Worm (Caenorhabditis elegans) whole organism, mixed stage, embryonic: ENCODE results near the gene cbn-1.

ENCODE experiments used
- M03D4.4 ChIP-seq: sonication (generic microtip); optimal IDR thresholded peaks from 2 replicates; lab custom pipeline; 2017; ENCODE audit warnings: mild to moderate bottlenecking, missing genetic modification characterization, missing compliant biosample characterization
- bed-3 ChIP-seq: fragments of 200-800 bp; sonication (Bioruptor generic); optimal IDR thresholded peaks from 3 replicates; lab custom pipeline; 2018; ENCODE audit warnings: mild to moderate bottlenecking, missing genetic modification characterization, moderate library complexity, missing compliant biosample characterization
- blmp-1 ChIP-seq: fragments of 150-350 bp; optimal IDR thresholded peaks from 2 replicates; lab custom pipeline; 2014; ENCODE audit warnings: missing biosample characterization, missing genetic modification characterization
- ceh-39 ChIP-seq: fragments of 150-350 bp; optimal IDR thresholded peaks from 2 replicates; lab custom pipeline; 2014; ENCODE audit warnings: missing biosample characterization, missing genetic modification characterization
- ceh-43 ChIP-seq: fragments of 200-800 bp; sonication (Bioruptor generic); optimal IDR thresholded peaks from 2 replicates; lab custom pipeline; 2018; ENCODE audit warnings: mild to moderate bottlenecking, missing genetic modification characterization, moderate library complexity, missing compliant biosample characterization
- ces-1 ChIP-seq: fragments of 150-350 bp; optimal IDR thresholded peaks from 2 replicates; lab custom pipeline; 2014; ENCODE audit warnings: missing biosample characterization, missing genetic modification reagents, missing genetic modification characterization
- drap-1 ChIP-seq: fragments of 200-800 bp; sonication (Bioruptor generic); optimal IDR thresholded peaks from 3 replicates; lab custom pipeline; 2018; ENCODE audit warnings: mild to moderate bottlenecking, missing genetic modification characterization, missing compliant biosample characterization
- elt-1 ChIP-seq: sonication (generic microtip); optimal IDR thresholded peaks from 2 replicates; lab custom pipeline; 2017; ENCODE audit warnings: missing genetic modification characterization, mild to moderate bottlenecking, missing compliant biosample characterization, antibody characterized with exemption, moderate library complexity, borderline replicate concordance; ENCODE audit not compliant: insufficient read depth
- flh-1 ChIP-seq: fragments of 200-800 bp; sonication (Bioruptor generic); optimal IDR thresholded peaks from 2 replicates; lab custom pipeline; 2018; ENCODE audit warnings: mild to moderate bottlenecking, missing genetic modification characterization, moderate library complexity, missing compliant biosample characterization
- ham-2 ChIP-seq: fragments of 200-800 bp; sonication (Bioruptor generic); optimal IDR thresholded peaks from 2 replicates; lab custom pipeline; 2018; ENCODE audit warnings: mild to moderate bottlenecking, missing genetic modification characterization, missing compliant biosample characterization
- hlh-1 ChIP-seq: fragments of 150-350 bp; optimal IDR thresholded peaks from 2 replicates; lab custom pipeline; 2014; ENCODE audit warnings: missing biosample characterization, missing genetic modification reagents, missing genetic modification characterization
- lin-13 ChIP-seq: fragments of 150-350 bp; optimal IDR thresholded peaks from 2 replicates; lab custom pipeline; 2014; ENCODE audit warnings: missing biosample characterization, missing genetic modification characterization
- lin-32 ChIP-seq: fragments of 200-800 bp; sonication (Bioruptor generic); optimal IDR thresholded peaks from 2 replicates; lab custom pipeline; 2018; ENCODE audit warnings: mild to moderate bottlenecking, missing genetic modification characterization, missing compliant biosample characterization
- lsy-2 ChIP-seq: fragments of 150-350 bp; optimal IDR thresholded peaks from 2 replicates; lab custom pipeline; 2014; ENCODE audit warnings: missing biosample characterization, missing genetic modification characterization
- mep-1 ChIP-seq: fragments of 150-350 bp; optimal IDR thresholded peaks from 2 replicates; lab custom pipeline; 2017; ENCODE audit warnings: missing biosample characterization, missing genetic modification reagents, missing genetic modification characterization, inconsistent platforms
- mls-2 ChIP-seq: sonication (generic microtip); optimal IDR thresholded peaks from 2 replicates; lab custom pipeline; 2016; ENCODE audit warnings: mild to moderate bottlenecking, missing genetic modification characterization, moderate library complexity, missing compliant biosample characterization
- nhr-12 ChIP-seq: fragments of 150-350 bp; optimal IDR thresholded peaks from 2 replicates; lab custom pipeline; 2014; ENCODE audit warnings: missing biosample characterization, missing genetic modification characterization
- nhr-2 ChIP-seq: fragments of 150-350 bp; optimal IDR thresholded peaks from 2 replicates; lab custom pipeline; 2014; ENCODE audit warnings: missing biosample characterization, missing genetic modification characterization
- nhr-237 ChIP-seq: fragments of 150-350 bp; optimal IDR thresholded peaks from 2 replicates; lab custom pipeline; 2014; ENCODE audit warnings: missing biosample characterization, missing genetic modification characterization
- nhr-76 ChIP-seq: sonication (generic microtip); optimal IDR thresholded peaks from 2 replicates; lab custom pipeline; 2017; ENCODE audit warnings: missing biosample characterization, missing genetic modification characterization
- pha-4 ChIP-seq: fragments of 150-350 bp; optimal IDR thresholded peaks from 2 replicates; lab custom pipeline; 2018; ENCODE audit warnings: missing biosample characterization, missing genetic modification reagents, missing genetic modification characterization
- sem-2 ChIP-seq: fragments of 200-800 bp; sonication (Bioruptor generic); optimal IDR thresholded peaks from 2 replicates; lab custom pipeline; 2018; ENCODE audit warnings: mild to moderate bottlenecking, missing genetic modification characterization, missing compliant biosample characterization
- snpc-4 ChIP-seq: fragments of 150-350 bp; optimal IDR thresholded peaks from 2 replicates; lab custom pipeline; 2014; ENCODE audit warnings: missing biosample characterization, missing genetic modification characterization
- sptf-1 ChIP-seq: sonication (generic microtip); optimal IDR thresholded peaks from 2 replicates; lab custom pipeline; 2017; ENCODE audit warnings: mild to moderate bottlenecking, missing genetic modification characterization, moderate library complexity, missing compliant biosample characterization
- tbx-8 ChIP-seq: fragments of 200-800 bp; sonication (Bioruptor generic); optimal IDR thresholded peaks from 2 replicates; lab custom pipeline; 2018; ENCODE audit warnings: mild to moderate bottlenecking, missing genetic modification characterization, moderate library complexity, missing compliant biosample characterization
- unc-120 ChIP-seq: sonication (generic microtip); optimal IDR thresholded peaks from 2 replicates; lab custom pipeline; 2017; ENCODE audit warnings: missing genetic modification characterization, missing compliant biosample characterization; ENCODE audit not compliant: poor library complexity, severe bottlenecking
- unc-39 ChIP-seq: fragments of 150-350 bp; optimal IDR thresholded peaks from 2 replicates; lab custom pipeline; 2014; ENCODE audit warnings: missing biosample characterization, missing genetic modification characterization
- unc-62 ChIP-seq: fragments of 150-350 bp; optimal IDR thresholded peaks from 2 replicates; lab custom pipeline; 2014; ENCODE audit warnings: missing biosample characterization, missing genetic modification reagents, missing genetic modification characterization
- zip-8 ChIP-seq: fragments of 150-350 bp; optimal IDR thresholded peaks from 2 replicates; lab custom pipeline; 2014; ENCODE audit warnings: missing biosample characterization, missing genetic modification characterization

The cbn-1 gene

DNA sequence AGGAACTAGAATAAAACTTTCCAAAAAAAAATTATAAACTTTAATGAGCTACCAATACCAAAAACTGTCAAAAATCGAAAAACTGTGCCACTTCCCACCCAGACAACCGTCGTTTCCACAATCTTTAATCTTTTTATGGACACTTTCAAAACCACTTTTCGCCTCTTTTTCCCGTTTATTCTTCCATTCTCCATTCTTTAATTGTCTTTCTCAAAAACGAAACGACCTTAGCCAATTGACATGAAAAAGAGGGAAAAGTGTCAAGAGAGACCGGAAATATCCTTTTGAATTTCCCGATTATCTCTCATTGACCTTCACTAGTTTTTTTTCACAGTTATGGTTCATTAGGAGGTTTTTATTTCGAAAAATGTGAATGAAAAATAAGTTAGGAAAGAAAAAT is 39.2 kb upstream of the cbn-1 start:
- no peak for TF ChIP-seq sem-2 (GFP tag; lab: Kevin White, UChicago)
- TF ChIP-seq nhr-2 = no peak
- no peak for TF ChIP-seq mls-2 (tag; lab: Kevin White, UChicago)
- TF ChIP-seq ceh-43 (GFP tag; lab: Kevin White, UChicago) = no peak
- TF ChIP-seq M03D4.4 = no peak
- no peak for TF ChIP-seq unc-39 (tag; lab: Kevin White, UChicago)
- no peak for TF ChIP-seq snpc-4 (tag; lab: Kevin White, UChicago)
- no peak for TF ChIP-seq unc-120 (tag; lab: Kevin White, UChicago)
- no peak for TF ChIP-seq blmp-1 (tag; lab: Kevin White, UChicago)
- no peak for TF ChIP-seq nhr-237 (tag; lab: Kevin White, UChicago)
- no peak for TF ChIP-seq unc-62 (GFP tag; lab: Kevin White, UChicago)
- no peak for TF ChIP-seq flh-1
- TF ChIP-seq bed-3 (GFP tag; lab: Kevin White, UChicago) = no peak
- no peak for TF ChIP-seq lsy-2 (tag; lab: Kevin White, UChicago)
- TF ChIP-seq hlh-1 (tag; lab: Kevin White, UChicago) = no peak
- TF ChIP-seq lin-13 (tag; lab: Kevin White, UChicago) = no peak

DNA sequence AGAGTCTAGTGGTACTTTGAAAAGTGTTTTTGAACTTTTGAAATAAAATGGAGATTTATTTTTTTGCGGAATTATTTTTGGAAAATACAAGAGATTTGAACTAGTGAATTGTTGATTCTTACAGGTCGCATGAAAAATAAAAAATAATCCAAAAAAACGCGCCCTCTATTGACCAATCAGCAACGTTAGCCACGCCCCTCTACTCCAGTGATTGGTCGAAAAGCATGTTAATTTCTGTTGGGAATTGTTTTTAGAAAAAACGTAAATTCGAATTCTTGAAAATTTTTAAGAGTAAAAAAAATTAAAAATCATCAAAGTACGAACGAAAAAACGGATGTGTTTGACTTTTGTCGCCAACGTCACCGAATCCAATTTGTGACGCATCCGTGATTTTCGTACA is 38.1 kb upstream of the cbn-1 start:
- TF ChIP-seq nhr-2 (no peak), ces-1 (GFP tag; lab: Kevin White, UChicago) (no peak), drap-1 (GFP tag; lab: Kevin White, UChicago) (no peak), sem-2 (GFP tag; lab: Kevin White, UChicago) (no peak), lin-32 (GFP tag; lab: Kevin White, UChicago) (no peak), nhr-76 (tag; lab: Kevin White, UChicago) (no peak)

- no peak for TF ChIP-seq drap-1 (GFP tag; lab: Kevin White, UChicago)
- TF ChIP-seq zip-8 (tag; lab: Kevin White, UChicago) = no peak
- TF ChIP-seq ces-1 (GFP tag; lab: Kevin White, UChicago) = no peak
- TF ChIP-seq, all 35 proteins: peak for 0
These were observed 35.1 kb upstream of the cbn-1 start, which contains the start of gene ptr-3 for ce11 chrII:367455-367854. Gene ptr-3 (minus strand): TSS chrII:367555.

DNA sequence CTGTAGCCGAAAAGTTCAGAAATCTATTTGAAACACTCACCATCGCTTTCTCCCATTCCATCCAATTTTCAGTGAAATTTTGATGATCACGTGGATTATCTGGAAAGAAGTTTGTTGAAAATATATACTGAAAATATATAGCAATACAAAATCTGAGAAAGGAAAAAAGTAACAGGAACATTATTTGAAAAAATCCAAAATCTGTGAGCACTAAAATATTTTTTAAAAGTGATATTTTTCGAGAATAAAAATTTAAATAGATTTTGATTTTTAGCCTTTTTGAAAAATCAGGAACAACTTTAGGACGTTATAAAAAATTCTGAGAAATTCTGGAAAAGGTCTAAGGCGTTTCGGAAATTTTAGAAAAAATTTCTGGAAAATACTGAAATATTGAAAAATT is 24.6 kb upstream of the cbn-1 start, which contains the start of gene dmsr-4:
TSS of gene dmsr-4 (minus strand) at position 101 of the 400 bp plus-strand sequence.
- TF ChIP-seq sptf-1 (no peak), nhr-12 (tag; lab: Kevin White, UChicago) (no peak)
- TF ChIP-seq, all 35 proteins: peak for 0

DNA sequence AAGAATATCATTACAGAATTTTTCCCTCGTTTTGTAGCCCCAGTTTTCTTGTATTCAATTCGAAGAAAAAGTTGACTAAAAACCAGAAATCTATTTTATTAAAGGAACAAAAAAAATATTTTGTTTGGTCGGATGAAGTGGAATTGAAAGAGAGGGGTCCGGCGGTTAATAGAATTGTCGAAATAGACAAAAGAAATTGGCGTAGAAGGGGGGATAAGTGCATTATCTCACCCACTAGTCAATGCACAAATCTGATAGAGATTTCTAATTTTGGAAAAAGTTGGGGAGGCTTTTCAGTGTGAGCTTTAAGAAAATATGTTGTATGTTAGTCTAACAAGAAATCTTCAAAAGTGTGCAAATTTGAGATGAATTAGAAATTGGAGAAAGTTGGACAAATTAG is 22.2 kb upstream of the cbn-1 start:
- TF ChIP-seq snpc-4 (tag; lab: Kevin White, UChicago) (no peak), ces-1 (GFP tag; lab: Kevin White, UChicago) (peak; percentile 97), ceh-39 (no peak), bed-3 (GFP tag; lab: Kevin White, UChicago) (no peak)

- TF ChIP-seq lin-13 (tag; lab: Kevin White, UChicago) (no peak), unc-120 (tag; lab: Kevin White, UChicago) (no peak), sptf-1 (no peak), tbx-8 (GFP tag; lab: Kevin White, UChicago) (no peak), nhr-237 (tag; lab: Kevin White, UChicago) (no peak), ham-2 (GFP tag; lab: Kevin White, UChicago) (no peak), mep-1 (no peak), zip-8 (tag; lab: Kevin White, UChicago) (peak; percentile 96)
These were observed 17.4 kb upstream of the cbn-1 start for ce11 chrII:349749-350148.

DNA sequence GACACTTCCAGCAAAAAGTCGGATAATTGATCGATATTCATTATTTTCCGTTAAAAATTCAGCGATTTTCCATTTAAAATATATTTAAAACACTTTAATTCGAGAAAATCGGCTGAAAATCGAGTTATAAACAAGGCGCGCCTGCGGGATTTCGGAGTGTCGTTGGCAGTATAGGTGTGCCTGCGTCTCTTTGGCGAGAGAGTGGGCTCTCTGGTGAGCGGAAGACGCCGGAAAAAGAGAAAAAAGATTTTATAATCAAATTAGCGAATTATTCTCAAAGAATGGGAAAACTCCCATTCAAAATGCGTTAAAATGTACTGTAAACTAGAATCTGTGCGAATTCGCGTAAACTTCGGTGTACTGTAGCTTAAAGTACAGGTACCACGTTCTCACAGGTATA is 15.4 kb upstream of the cbn-1 start, which contains the start of gene D1069.3:
TSS of gene D1069.3 (minus strand) at position 158 of the 400 bp plus-strand sequence.
- TF ChIP-seq elt-1 (tag; lab: Kevin White, UChicago) (no peak), pha-4 (tag; lab: Kevin White, UChicago) (no peak), ces-1 (GFP tag; lab: Kevin White, UChicago) (peak; percentile 87)
